Worm (Caenorhabditis elegans): Measurements from ENCODE around the gene ZK896.5.

ce11 chrIV:12859797-12860196 lies 19.6 kb downstream of the ZK896.5 start, which contains the start of gene gcy-18:
- TF ChIP-seq aly-2 (tag; optimal IDR thresholded peaks at IDR 0.05) = no peak
- no peak for TF ChIP-seq ztf-11 (tag; optimal IDR thresholded peaks at IDR 0.05)
- no peak for TF ChIP-seq pqm-1 (tag; optimal IDR thresholded peaks at IDR 0.05)

All from whole organism, L3 larva.